Fruit fly (Drosophila melanogaster): ENCODE results near the gene Alg10.

Alg10 gene

dm6 chr3L:11123088-11123487 lies 41.7 kb upstream of the Alg10 start, which contains the start of the genes Ufd1 and NaPi-III (continued):
- TF ChIP-seq phol (tag; optimal IDR thresholded peaks at IDR 0.05) (peak; percentile 59), grn (GFP tag; optimal IDR thresholded peaks at IDR 0.05) (no peak), sug (tag; optimal IDR thresholded peaks at IDR 0.05) (peak; percentile 63), Spps (tag; optimal IDR thresholded peaks at IDR 0.05) (no peak), vvl (GFP tag; IDR thresholded peaks at IDR 0.05) (peak; percentile 59; the same call in 1 of the 2 replicates), CG2712 (tag; optimal IDR thresholded peaks at IDR 0.05) (peak; percentile 56), Lhr (GFP tag; optimal IDR thresholded peaks at IDR 0.05) (peak; percentile 98), CG1233 (GFP tag; optimal IDR thresholded peaks at IDR 0.05) (no peak), CG10654 (GFP tag; optimal IDR thresholded peaks at IDR 0.05) (no peak), zf30C (GFP tag; optimal IDR thresholded peaks at IDR 0.05) (peak; percentile 26), Asciz (GFP tag; optimal IDR thresholded peaks at IDR 0.05) (no peak), CG1603 (tag; optimal IDR thresholded peaks at IDR 0.05) (peak; percentile 94), rib (GFP tag; IDR thresholded peaks at IDR 0.05) (no peak), CG4854 (GFP tag; optimal IDR thresholded peaks at IDR 0.05) (no peak), chm (GFP tag; IDR thresholded peaks at IDR 0.05) (peak; percentile 54; the same call in 1 of the 2 replicates), gsb-n (tag; optimal IDR thresholded peaks at IDR 0.05) (peak; percentile 9), Optix (GFP tag; IDR thresholded peaks at IDR 0.05) (no peak), slou (GFP tag; optimal IDR thresholded peaks at IDR 0.05) (no peak), row (GFP tag; IDR thresholded peaks at IDR 0.05) (peak; percentile 45; the same call in 2 of the 3 replicates), nerfin-1 (tag; optimal IDR thresholded peaks at IDR 0.05) (peak; percentile 41), CTCF (GFP tag; optimal IDR thresholded peaks at IDR 0.05) (peak; percentile 92), CrebB (tag; optimal IDR thresholded peaks at IDR 0.05) (peak; percentile 14), kah (GFP tag; optimal IDR thresholded peaks at IDR 0.05) (peak; percentile 94), sd (tag; optimal IDR thresholded peaks at IDR 0.05) (peak; percentile 77), Stat92E (GFP tag; optimal IDR thresholded peaks at IDR 0.05) (peak in 1 of 3 experiments; percentile 80), danr (GFP tag; IDR thresholded peaks at IDR 0.05) (no peak), Med (GFP tag) (peak; percentile 92), so (GFP tag; IDR thresholded peaks at IDR 0.05) (0 out of 3 replicates have a peak, but pooled peaks have one; percentile 52), BtbVII (GFP tag; optimal IDR thresholded peaks at IDR 0.05) (no peak), dysf (GFP tag; IDR thresholded peaks at IDR 0.05) (peak; percentile 38; the same call in 1 of the 3 replicates), lab (GFP tag; optimal IDR thresholded peaks at IDR 0.05) (peak; percentile 30), Vsx1 (GFP tag; optimal IDR thresholded peaks at IDR 0.05) (no peak), Meics (GFP tag; optimal IDR thresholded peaks at IDR 0.05) (no peak), CoRest (tag; optimal IDR thresholded peaks at IDR 0.05) (peak; percentile 73), org-1 (GFP tag; optimal IDR thresholded peaks at IDR 0.05) (no peak), ATbp (GFP tag; optimal IDR thresholded peaks at IDR 0.05) (no peak), Scr (GFP tag; IDR thresholded peaks at IDR 0.05; ENCODE audit: partially characterized antibody) (peak; percentile 81), CG3838 (GFP tag; optimal IDR thresholded peaks at IDR 0.05) (no peak), vfl (GFP tag; optimal IDR thresholded peaks at IDR 0.05) (peak; percentile 38), CG10565 (GFP tag; optimal IDR thresholded peaks at IDR 0.05) (no peak), CG9727 (GFP tag; optimal IDR thresholded peaks at IDR 0.05) (no peak), Myb (GFP tag; optimal IDR thresholded peaks at IDR 0.05) (peak; percentile 81), Neu2 (GFP tag; optimal IDR thresholded peaks at IDR 0.05; ENCODE audit: borderline replicate concordance) (no peak), Fer2 (tag; optimal IDR thresholded peaks at IDR 0.05) (no peak), mirr (GFP tag; optimal IDR thresholded peaks at IDR 0.05) (no peak), B-H2 (GFP tag; optimal IDR thresholded peaks at IDR 0.05) (peak; percentile 64), sisA (GFP tag; IDR thresholded peaks at IDR 0.05) (peak; percentile 44; the same call in 1 of the 2 replicates), pum (GFP tag; optimal IDR thresholded peaks at IDR 0.05) (peak; percentile 29), CG3995 (GFP tag; optimal IDR thresholded peaks at IDR 0.05) (peak; percentile 26), eyg (GFP tag; optimal IDR thresholded peaks at IDR 0.05) (peak; percentile 71), CG11560 (tag; IDR thresholded peaks at IDR 0.05) (peak; percentile 78)

Data from whole organism, embryonic.